Fruit fly (Drosophila melanogaster): ENCODE data around the gene nkd.
A peak's percentile ranks its signal among the peaks of the same experiment; 100 is the strongest.

Gene nkd

dm6 chr3L:19045299-19046025, at the start of gene nkd (continued):
- TF ChIP-seq CG10147 (GFP tag; optimal IDR thresholded peaks at IDR 0.05) (peak; percentile 74), Kr (GFP tag; optimal IDR thresholded peaks at IDR 0.05) (no peak), Optix (GFP tag; IDR thresholded peaks at IDR 0.05) (peak; percentile 52; the same call in 1 of the 3 replicates), CG3281 (GFP tag; optimal IDR thresholded peaks at IDR 0.05) (peak; percentile 46), CG17912 (GFP tag; optimal IDR thresholded peaks at IDR 0.05) (peak; percentile 58), unpg (GFP tag; optimal IDR thresholded peaks at IDR 0.05) (peak; percentile 93), CG34224 (GFP tag; IDR thresholded peaks at IDR 0.05; ENCODE audit: partially characterized antibody) (peak; percentile 64; the same call in 1 of the 3 replicates), TFAM (GFP tag; optimal IDR thresholded peaks at IDR 0.05) (no peak), CG10462 (GFP tag; optimal IDR thresholded peaks at IDR 0.05) (peak; percentile 83), Eip74EF (GFP tag; optimal IDR thresholded peaks at IDR 0.05) (peak in 1 of 2 experiments; percentile 84), CG9797 (GFP tag; optimal IDR thresholded peaks at IDR 0.05) (no peak), Fer2 (tag; optimal IDR thresholded peaks at IDR 0.05) (peak; percentile 77), fu2 (GFP tag; optimal IDR thresholded peaks at IDR 0.05) (peak; percentile 15), kah (GFP tag; optimal IDR thresholded peaks at IDR 0.05) (peak; percentile 76), CG33557 (GFP tag; optimal IDR thresholded peaks at IDR 0.05) (peak; percentile 89), CG12236 (GFP tag; optimal IDR thresholded peaks at IDR 0.05) (peak; percentile 43), peb (GFP tag; IDR thresholded peaks at IDR 0.05) (peak; percentile 62), bsh (GFP tag; optimal IDR thresholded peaks at IDR 0.05) (peak; percentile 19 to 94), CG17385 (GFP tag; optimal IDR thresholded peaks at IDR 0.05) (peak; percentile 88), Meics (GFP tag; optimal IDR thresholded peaks at IDR 0.05) (peak; percentile 90), Myb (GFP tag; optimal IDR thresholded peaks at IDR 0.05) (peak; percentile 32), CG2889 (GFP tag; IDR thresholded peaks at IDR 0.05) (peak; percentile 81), CG12769 (tag; optimal IDR thresholded peaks at IDR 0.05) (peak; percentile 60), Max (GFP tag; optimal IDR thresholded peaks at IDR 0.05) (peak; percentile 54), CG2875 (GFP tag; optimal IDR thresholded peaks at IDR 0.05) (peak; percentile 61), CG7786 (GFP tag; optimal IDR thresholded peaks at IDR 0.05) (peak; percentile 66), nerfin-2 (GFP tag; IDR thresholded peaks at IDR 0.05; ENCODE audit: partially characterized antibody) (no peak; the same call in 1 of the 2 replicates), az2 (GFP tag; optimal IDR thresholded peaks at IDR 0.05) (peak; percentile 93), E2f2 (GFP tag; IDR thresholded peaks at IDR 0.05) (peak; percentile 79), sna (GFP tag; IDR thresholded peaks at IDR 0.05; ENCODE audit: partially characterized antibody) (no peak), Atf-2 (GFP tag; optimal IDR thresholded peaks at IDR 0.05) (peak; percentile 69), esg (GFP tag; conservative IDR thresholded peaks at IDR 0.05) (peak; percentile 87), Xbp1 (GFP tag; optimal IDR thresholded peaks at IDR 0.05) (peak; percentile 94), tio (GFP tag; optimal IDR thresholded peaks at IDR 0.05) (peak; percentile 81), CG6854 (GFP tag; optimal IDR thresholded peaks at IDR 0.05) (peak; percentile 73), CG10565 (GFP tag; optimal IDR thresholded peaks at IDR 0.05) (no peak), C15 (GFP tag; IDR thresholded peaks at IDR 0.05) (peak; percentile 49; the same call in 1 of the 3 replicates), schlank (tag; optimal IDR thresholded peaks at IDR 0.05) (peak; percentile 39), vfl (GFP tag; optimal IDR thresholded peaks at IDR 0.05) (peak; percentile 76), chif (GFP tag; optimal IDR thresholded peaks at IDR 0.05) (peak in 1 of 2 experiments; percentile 78), tna (GFP tag; IDR thresholded peaks at IDR 0.05; ENCODE audit: partially characterized antibody) (no peak; the same call in 1 of the 2 replicates), klu (GFP tag; IDR thresholded peaks at IDR 0.05) (no peak; the same call in none of the 2 replicates), CG1233 (GFP tag; optimal IDR thresholded peaks at IDR 0.05) (peak; percentile 82), Nf-YB (GFP tag; optimal IDR thresholded peaks at IDR 0.05) (peak; percentile 79), Mrtf (GFP tag; IDR thresholded peaks at IDR 0.05) (peak; percentile 78; the same call in 2 of the 3 replicates), ac (GFP tag; optimal IDR thresholded peaks at IDR 0.05) (peak; percentile 38), CG10543 (GFP tag; optimal IDR thresholded peaks at IDR 0.05) (peak; percentile 70), dpn (GFP tag; optimal IDR thresholded peaks at IDR 0.05) (peak; percentile 79 to 93)
